Worm (Caenorhabditis elegans) whole organism, L3 larva: ENCODE measurements around the gene gvd-1.
"Not testable (repeated sequence)": the region's sequence is repeated elsewhere in the genome, so short reads cannot be mapped to it uniquely, and the experiment has no call there.

Source experiments
- aly-2 ChIP-seq: fragments of 150-350 bp; optimal IDR thresholded peaks from 2 replicates; lab custom pipeline; 2014; ENCODE audit warnings: missing biosample characterization, missing genetic modification characterization
- ceh-16 ChIP-seq: sonication (generic microtip); optimal IDR thresholded peaks from 2 replicates; lab custom pipeline; 2017; ENCODE audit warnings: missing biosample characterization, missing genetic modification characterization
- ceh-9 ChIP-seq: sonication (generic microtip); optimal IDR thresholded peaks from 2 replicates; lab custom pipeline; 2018; ENCODE audit warnings: missing biosample characterization, missing genetic modification characterization
- daf-12 ChIP-seq: fragments of 150-350 bp; optimal IDR thresholded peaks from 2 replicates; lab custom pipeline; 2014; ENCODE audit warnings: missing biosample characterization, missing genetic modification reagents, missing genetic modification characterization
- egl-27 ChIP-seq: sonication (generic microtip); optimal IDR thresholded peaks from 4 replicates; lab custom pipeline; 2017; ENCODE audit warnings: missing biosample characterization, missing genetic modification reagents, missing genetic modification characterization
- egl-5 ChIP-seq: fragments of 150-350 bp; optimal IDR thresholded peaks from 2 replicates; lab custom pipeline; 2017; ENCODE audit warnings: missing biosample characterization, missing genetic modification reagents, missing genetic modification characterization, inconsistent platforms
- elt-1 ChIP-seq: fragments of 150-350 bp; optimal IDR thresholded peaks from 2 replicates; lab custom pipeline; 2014; ENCODE audit warnings: missing biosample characterization, missing genetic modification characterization
- elt-2 ChIP-seq: sonication (generic microtip); optimal IDR thresholded peaks from 2 replicates; lab custom pipeline; 2016; ENCODE audit warnings: missing genetic modification reagents, mild to moderate bottlenecking, missing genetic modification characterization, missing compliant biosample characterization
- elt-3 ChIP-seq, 3 experiments: fragments of 150-350 bp in 1 of 3; sonication (generic microtip) in 2 of 3; optimal IDR thresholded peaks; 2 replicates in 2 of 3; 4 replicates in 1 of 3; lab custom pipeline; 2014 to 2017; ENCODE audit warnings: missing biosample characterization in 3 of 3, missing genetic modification characterization in 3 of 3
- fkh-10 ChIP-seq: sonication (generic microtip); optimal IDR thresholded peaks from 2 replicates; lab custom pipeline; 2017; ENCODE audit warnings: missing biosample characterization, missing genetic modification reagents, missing genetic modification characterization
- fkh-2 ChIP-seq: fragments of 150-350 bp; optimal IDR thresholded peaks from 2 replicates; lab custom pipeline; 2014; ENCODE audit warnings: missing biosample characterization, missing genetic modification reagents, missing genetic modification characterization
- fos-1 ChIP-seq: fragments of 150-350 bp; optimal IDR thresholded peaks from 2 replicates; lab custom pipeline; 2014; ENCODE audit warnings: missing biosample characterization, missing genetic modification characterization
- hmg-11 ChIP-seq: sonication (generic microtip); optimal IDR thresholded peaks from 2 replicates; lab custom pipeline; 2016; ENCODE audit warnings: missing genetic modification characterization, missing compliant biosample characterization
- jun-1 ChIP-seq: fragments of 150-350 bp; optimal IDR thresholded peaks from 2 replicates; lab custom pipeline; 2014; ENCODE audit warnings: missing biosample characterization, missing genetic modification reagents, missing genetic modification characterization
- lin-15B ChIP-seq: fragments of 150-350 bp; optimal IDR thresholded peaks from 2 replicates; lab custom pipeline; 2014; ENCODE audit warnings: missing biosample characterization, missing genetic modification characterization
- lin-39 ChIP-seq: fragments of 150-350 bp; optimal IDR thresholded peaks from 2 replicates; lab custom pipeline; 2018; ENCODE audit warnings: missing biosample characterization, missing genetic modification reagents, missing genetic modification characterization
- lsy-12 ChIP-seq: sonication (generic microtip); optimal IDR thresholded peaks from 2 replicates; lab custom pipeline; 2016; ENCODE audit warnings: mild to moderate bottlenecking, missing genetic modification characterization, missing compliant biosample characterization
- mml-1 ChIP-seq: fragments of 150-350 bp; sonication (generic microtip); optimal IDR thresholded peaks from 3 replicates; lab custom pipeline; 2014; ENCODE audit warnings: missing biosample characterization, missing genetic modification characterization
- nfya-1 ChIP-seq: sonication (generic microtip); optimal IDR thresholded peaks from 2 replicates; lab custom pipeline; 2017; ENCODE audit warnings: missing genetic modification characterization, mild to moderate bottlenecking, missing compliant biosample characterization, antibody characterized with exemption, moderate library complexity; ENCODE audit not compliant: insufficient read depth
- nhr-11 ChIP-seq: fragments of 150-350 bp; optimal IDR thresholded peaks from 2 replicates; lab custom pipeline; 2014; ENCODE audit warnings: missing biosample characterization, missing genetic modification characterization
- nhr-12 ChIP-seq: fragments of 150-350 bp; optimal IDR thresholded peaks from 2 replicates; lab custom pipeline; 2014; ENCODE audit warnings: missing biosample characterization, missing genetic modification characterization
- nhr-237 ChIP-seq: fragments of 150-350 bp; optimal IDR thresholded peaks from 2 replicates; lab custom pipeline; 2014; ENCODE audit warnings: missing biosample characterization, missing genetic modification characterization
- nhr-25 ChIP-seq: sonication (generic microtip); optimal IDR thresholded peaks from 2 replicates; lab custom pipeline; 2017; ENCODE audit warnings: missing biosample characterization, missing genetic modification characterization
- nhr-43 ChIP-seq: sonication (generic microtip); optimal IDR thresholded peaks from 2 replicates; lab custom pipeline; 2016; ENCODE audit warnings: mild to moderate bottlenecking, missing genetic modification characterization, missing compliant biosample characterization; ENCODE audit not compliant: poor library complexity, severe bottlenecking
- nhr-67 ChIP-seq: fragments of 150-350 bp; optimal IDR thresholded peaks from 2 replicates; lab custom pipeline; 2014; ENCODE audit warnings: missing biosample characterization, missing genetic modification characterization
- nhr-76 ChIP-seq: fragments of 150-350 bp; sonication (generic microtip); optimal IDR thresholded peaks from 5 replicates; lab custom pipeline; 2014; ENCODE audit warnings: missing biosample characterization, missing genetic modification characterization
- nhr-77 ChIP-seq: fragments of 150-350 bp; optimal IDR thresholded peaks from 2 replicates; lab custom pipeline; 2014; ENCODE audit warnings: missing biosample characterization, missing genetic modification characterization
- unc-39 ChIP-seq: sonication (generic microtip); optimal IDR thresholded peaks from 4 replicates; lab custom pipeline; 2017; ENCODE audit warnings: missing biosample characterization, missing genetic modification characterization
- unc-62 ChIP-seq: fragments of 150-350 bp; sonication (generic microtip); optimal IDR thresholded peaks from 4 replicates; lab custom pipeline; 2014; ENCODE audit warnings: missing biosample characterization, missing genetic modification reagents, missing genetic modification characterization
- zag-1 ChIP-seq: fragments of 150-350 bp; optimal IDR thresholded peaks from 2 replicates; lab custom pipeline; 2014; ENCODE audit warnings: missing biosample characterization, missing genetic modification characterization
- ztf-11 ChIP-seq: fragments of 150-350 bp; optimal IDR thresholded peaks from 2 replicates; lab custom pipeline; 2014; ENCODE audit warnings: missing biosample characterization, missing genetic modification characterization

The gvd-1 gene

ce11 chrII:460835-461234 lies 3.1 kb upstream of the gvd-1 start, which contains the start of gene W10D9.3:
TSS of gene W10D9.3 (minus strand) at chrII:460935.
- TF ChIP-seq elt-3 (tag; optimal IDR thresholded peaks at IDR 0.05; lab: Kevin White, UChicago) = no peak
- no peak for TF ChIP-seq elt-2 (tag; lab: Kevin White, UChicago)
- no peak for TF ChIP-seq fos-1
- TF ChIP-seq egl-5 (tag; lab: Kevin White, UChicago) = no peak
- no peak for TF ChIP-seq nhr-67 (tag; lab: Kevin White, UChicago)
- no peak for TF ChIP-seq elt-1 (tag; lab: Kevin White, UChicago)
- TF ChIP-seq fkh-10 (GFP tag; lab: Kevin White, UChicago) = no peak
- no peak for TF ChIP-seq ceh-16 (tag; lab: Kevin White, UChicago)

- TF ChIP-seq nfya-1 (tag; lab: Kevin White, UChicago) (no peak), daf-12 (tag; lab: Kevin White, UChicago) (no peak), jun-1 (tag; lab: Kevin White, UChicago) (no peak), nhr-12 (no peak), egl-5 (tag; lab: Kevin White, UChicago) (no peak), hmg-11 (tag; lab: Kevin White, UChicago) (no peak), zag-1 (tag; lab: Kevin White, UChicago) (no peak), nhr-43 (tag; lab: Kevin White, UChicago) (no peak)
Measured at ce11 chrII:456371-456770, 1.3 kb downstream of the gvd-1 start.

- TF ChIP-seq ceh-9; ztf-11 (tag; lab: Kevin White, UChicago); lin-15B: not testable (repeated sequence)
Measured at ce11 chrII:454646-455045, 3.0 kb downstream of the gvd-1 start, which contains the start of gene W10D9.1. TSS of gene W10D9.1 (plus strand) at chrII:454946.

- TF ChIP-seq nhr-12; egl-27 (tag; lab: Kevin White, UChicago); nhr-77 (tag; lab: Kevin White, UChicago): not testable (repeated sequence)
Measured at ce11 chrII:441102-441501, 16.6 kb downstream of the gvd-1 start, which contains the start of gene C24H12.1. TSS of gene C24H12.1 (plus strand) at chrII:441402.

- TF ChIP-seq elt-2 (tag; lab: Kevin White, UChicago) = no peak
- TF ChIP-seq egl-27 (tag; lab: Kevin White, UChicago) = no peak
- TF ChIP-seq unc-62 (GFP tag; lab: Kevin White, UChicago) = no peak
Measured at ce11 chrII:437279-437678, 20.4 kb downstream of the gvd-1 start.

ce11 chrII:423086-423485 lies 34.6 kb downstream of the gvd-1 start, which contains the start of gene C24H12.8:
TSS of gene C24H12.8 (minus strand) at chrII:423186.
- no peak for TF ChIP-seq ztf-11 (tag; lab: Kevin White, UChicago)
- TF ChIP-seq ceh-9 = no peak
- no peak for TF ChIP-seq nfya-1 (tag; lab: Kevin White, UChicago)
- no peak for TF ChIP-seq nhr-12
- TF ChIP-seq nhr-76 (tag; lab: Kevin White, UChicago) = no peak
- no peak for TF ChIP-seq unc-39
- TF ChIP-seq fkh-2 = no peak
- no peak for TF ChIP-seq ceh-16 (tag; lab: Kevin White, UChicago)
- TF ChIP-seq lin-39 (tag; lab: Kevin White, UChicago) = no peak
- TF ChIP-seq aly-2 (tag; lab: Kevin White, UChicago) = no peak
- TF ChIP-seq nhr-237 (tag; lab: Kevin White, UChicago) = no peak
- no peak for TF ChIP-seq nhr-11 (tag; lab: Kevin White, UChicago)
- no peak for TF ChIP-seq elt-2 (tag; lab: Kevin White, UChicago)
- no peak for TF ChIP-seq egl-27 (tag; lab: Kevin White, UChicago)
- no peak for TF ChIP-seq mml-1 (tag; lab: Kevin White, UChicago)

- TF ChIP-seq nhr-67 (tag; lab: Kevin White, UChicago) (no peak), egl-27 (tag; lab: Kevin White, UChicago) (no peak), unc-62 (GFP tag; lab: Kevin White, UChicago) (no peak), nhr-76 (tag; lab: Kevin White, UChicago) (no peak), nhr-25 (no peak), egl-5 (tag; lab: Kevin White, UChicago) (no peak), lsy-12 (no peak), nhr-237 (tag; lab: Kevin White, UChicago) (no peak), daf-12 (tag; lab: Kevin White, UChicago) (no peak)
Measured at ce11 chrII:418782-419181, 38.9 kb downstream of the gvd-1 start, which contains the start of gene C24H12.6. TSS of gene C24H12.6 (minus strand) at chrII:418882.
